Worm (Caenorhabditis elegans) whole organism, L4/young adult: ENCODE results near the gene cest-1.2.

ENCODE experiments used
- W03F9.2 ChIP-seq: fragments of 150-350 bp; optimal IDR thresholded peaks from 2 replicates; lab custom pipeline; 2014; ENCODE audit warnings: missing biosample characterization, missing genetic modification characterization
- dao-5 ChIP-seq: sonication (generic microtip); optimal IDR thresholded peaks from 2 replicates; lab custom pipeline; 2016; ENCODE audit warnings: missing genotype, missing genetic modification characterization, moderate library complexity, missing compliant biosample characterization
- him-1 ChIP-seq: sonication (generic microtip); optimal IDR thresholded peaks from 2 replicates; lab custom pipeline; 2016; ENCODE audit warnings: missing genotype, missing genetic modification reagents, missing genetic modification characterization, missing compliant biosample characterization

- no peak for TF ChIP-seq dao-5
- TF ChIP-seq W03F9.2 (tag; lab: Kevin White, UChicago), result no peak
- no peak for TF ChIP-seq him-1 (tag; lab: Kevin White, UChicago)
Observed at ce11 chrV:14130226-14130625, 30.4 kb downstream of the cest-1.2 start.
